Worm (Caenorhabditis elegans) whole organism, L3 larva: ENCODE results near the gene F21C10.5.

Experiments used
- ceh-28 ChIP-seq: fragments of 150-350 bp; optimal IDR thresholded peaks from 2 replicates; lab custom pipeline; 2014; ENCODE audit warnings: missing biosample characterization, missing genetic modification reagents, missing genetic modification characterization
- ceh-9 ChIP-seq: sonication (generic microtip); optimal IDR thresholded peaks from 2 replicates; lab custom pipeline; 2018; ENCODE audit warnings: missing biosample characterization, missing genetic modification characterization
- egl-5 ChIP-seq: fragments of 150-350 bp; optimal IDR thresholded peaks from 2 replicates; lab custom pipeline; 2017; ENCODE audit warnings: missing biosample characterization, missing genetic modification reagents, missing genetic modification characterization, inconsistent platforms
- elt-1 ChIP-seq: fragments of 150-350 bp; optimal IDR thresholded peaks from 2 replicates; lab custom pipeline; 2014; ENCODE audit warnings: missing biosample characterization, missing genetic modification characterization
- nhr-12 ChIP-seq: fragments of 150-350 bp; optimal IDR thresholded peaks from 2 replicates; lab custom pipeline; 2014; ENCODE audit warnings: missing biosample characterization, missing genetic modification characterization
- pha-4 ChIP-seq: fragments of 150-350 bp; optimal IDR thresholded peaks from 2 replicates; lab custom pipeline; 2014; ENCODE audit warnings: missing biosample characterization, missing genetic modification reagents, missing genetic modification characterization
- skn-1 ChIP-seq: fragments of 150-350 bp; optimal IDR thresholded peaks from 2 replicates; lab custom pipeline; 2014; ENCODE audit warnings: missing biosample characterization, missing genetic modification characterization

DNA sequence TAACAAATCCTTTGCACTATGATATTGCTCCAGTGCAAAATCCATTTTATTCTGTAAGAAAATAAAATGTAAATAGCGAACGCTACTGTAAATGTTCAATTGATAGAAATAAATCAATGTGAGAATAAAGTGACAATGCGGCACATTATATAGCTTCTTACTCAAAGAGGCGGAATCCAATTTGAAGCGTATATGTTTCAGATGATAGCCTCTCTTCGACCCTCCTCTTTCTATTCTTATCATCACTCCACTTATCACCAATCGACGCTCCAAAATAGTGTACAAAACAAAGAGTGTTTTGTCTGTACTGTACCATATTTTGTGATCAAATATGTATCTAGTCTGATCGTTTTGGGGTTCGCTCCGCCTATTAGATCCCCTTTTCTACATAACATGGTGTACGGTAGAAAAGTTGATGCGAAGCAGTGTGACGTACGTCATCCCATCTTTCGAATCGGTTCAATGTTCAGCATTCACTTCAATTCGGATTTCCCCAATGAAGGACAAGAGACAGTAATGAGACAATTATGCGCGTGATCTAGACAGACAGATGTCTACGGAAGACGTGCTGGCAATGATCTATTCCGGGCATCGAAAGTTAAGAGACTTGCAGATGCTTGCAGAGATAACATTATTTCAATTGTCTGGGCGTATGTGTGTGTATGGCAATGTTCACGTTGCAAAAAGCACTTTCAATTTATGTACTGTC lies 21.6 kb downstream of the F21C10.5 start, which contains the start of gene spl-2:
- no peak for TF ChIP-seq ceh-9 (tag; lab: Kevin White, UChicago)
- TF ChIP-seq egl-5 (tag; lab: Kevin White, UChicago): no peak
- TF ChIP-seq nhr-12 (tag; lab: Kevin White, UChicago): no peak
- no peak for TF ChIP-seq pha-4
- no peak for TF ChIP-seq ceh-28 (tag; lab: Kevin White, UChicago)
- TF ChIP-seq elt-1 (tag; lab: Kevin White, UChicago): peak; percentile 51
- no peak for TF ChIP-seq skn-1 (tag; lab: Kevin White, UChicago)
